Worm (Caenorhabditis elegans) whole organism, L4/young adult: ENCODE data around the gene mpc-1.

Experiments used
- W03F9.2 ChIP-seq: fragments of 150-350 bp; optimal IDR thresholded peaks from 2 replicates; lab custom pipeline; 2014; ENCODE audit warnings: missing biosample characterization, missing genetic modification characterization
- dao-5 ChIP-seq: sonication (generic microtip); optimal IDR thresholded peaks from 2 replicates; lab custom pipeline; 2016; ENCODE audit warnings: missing genotype, missing genetic modification characterization, moderate library complexity, missing compliant biosample characterization
- him-1 ChIP-seq: sonication (generic microtip); optimal IDR thresholded peaks from 2 replicates; lab custom pipeline; 2016; ENCODE audit warnings: missing genotype, missing genetic modification reagents, missing genetic modification characterization, missing compliant biosample characterization

The mpc-1 gene

DNA sequence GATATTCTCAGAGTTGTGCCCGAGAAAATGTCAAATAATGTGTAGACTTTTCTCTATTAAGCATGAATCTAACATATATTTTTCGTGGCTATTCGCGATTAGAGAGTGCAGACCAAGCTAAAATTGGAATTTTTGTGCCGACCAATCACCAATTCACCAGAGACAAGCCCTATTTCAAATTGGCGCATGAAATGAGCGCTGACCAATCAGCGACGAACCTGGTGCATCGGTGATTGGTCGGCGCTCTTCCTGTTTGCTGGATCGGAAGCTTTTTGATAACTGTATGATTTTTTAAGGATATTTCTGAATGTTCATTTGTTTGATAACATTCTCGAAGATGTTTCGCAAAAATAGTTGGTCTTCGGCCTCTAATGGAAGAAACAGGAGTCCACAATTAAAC lies 40.0 kb downstream of the mpc-1 start:
- no peak for TF ChIP-seq dao-5 (tag; lab: Kevin White, UChicago)

DNA sequence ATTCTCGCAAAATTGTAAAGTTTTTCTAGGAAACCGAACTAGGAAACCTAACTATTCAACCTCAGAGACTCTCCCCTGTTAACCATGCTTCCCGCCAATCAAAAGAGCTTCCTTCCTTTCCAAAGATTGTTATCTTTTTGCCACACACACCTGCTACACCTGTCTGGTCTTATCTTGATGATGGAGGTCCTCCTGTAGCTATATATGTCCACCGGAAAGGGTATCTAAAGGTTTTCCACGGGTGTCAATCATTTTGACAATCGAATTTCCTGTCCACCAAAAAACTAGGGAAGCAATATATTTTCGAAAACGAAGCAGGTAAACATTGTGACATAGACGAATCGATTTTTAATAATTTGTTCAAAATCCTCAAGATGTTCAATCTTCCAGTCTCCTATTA lies 40.5 kb downstream of the mpc-1 start:
- TF ChIP-seq W03F9.2 (tag; lab: Kevin White, UChicago) (no peak), him-1 (tag; lab: Kevin White, UChicago) (no peak), dao-5 (tag; lab: Kevin White, UChicago) (no peak)

DNA sequence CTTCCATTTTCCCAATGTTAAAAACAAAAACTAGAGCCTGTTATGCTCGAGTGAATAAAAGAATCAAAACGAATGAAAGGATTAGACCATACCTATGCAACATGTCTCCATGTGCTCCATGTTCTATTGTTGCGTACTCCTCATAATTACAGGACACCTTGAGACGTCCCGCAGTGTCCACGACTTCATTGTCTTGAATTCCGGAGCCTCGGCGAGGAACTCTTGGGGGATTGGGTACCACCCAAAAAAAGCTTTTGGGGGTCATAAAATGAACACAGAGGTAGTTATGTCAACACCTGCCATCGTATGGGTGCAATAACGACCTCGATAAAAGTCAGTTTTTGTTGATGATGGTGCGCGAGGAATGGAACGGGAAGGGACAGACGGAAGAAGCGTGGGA lies 41.7 kb downstream of the mpc-1 start:
- TF ChIP-seq W03F9.2 (tag; lab: Kevin White, UChicago) (no peak), him-1 (tag; lab: Kevin White, UChicago) (no peak), dao-5 (tag; lab: Kevin White, UChicago) (no peak)

DNA sequence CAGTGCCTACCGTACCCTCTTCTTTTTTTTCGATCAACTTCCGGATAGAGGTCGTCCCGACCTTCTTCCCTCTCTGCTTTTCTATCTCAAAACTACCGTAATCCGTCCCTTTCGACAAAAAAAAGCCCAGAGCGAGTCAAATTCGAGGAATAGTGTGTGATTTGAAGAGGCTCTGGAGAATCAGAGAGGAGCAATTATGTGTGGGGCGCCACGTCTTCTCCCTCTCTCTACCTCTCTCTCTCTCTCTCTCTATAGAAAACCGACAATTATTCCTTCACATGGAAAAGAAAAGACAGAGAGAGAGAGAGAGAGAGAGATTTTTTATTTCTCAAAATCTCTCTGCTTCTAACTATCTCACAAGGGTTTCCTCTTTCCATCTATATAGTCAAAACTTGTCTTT lies 43.3 kb downstream of the mpc-1 start:
- TF ChIP-seq him-1 (tag; lab: Kevin White, UChicago) (no peak), dao-5 (tag; lab: Kevin White, UChicago) (no peak), W03F9.2 (tag; lab: Kevin White, UChicago) (no peak)

DNA sequence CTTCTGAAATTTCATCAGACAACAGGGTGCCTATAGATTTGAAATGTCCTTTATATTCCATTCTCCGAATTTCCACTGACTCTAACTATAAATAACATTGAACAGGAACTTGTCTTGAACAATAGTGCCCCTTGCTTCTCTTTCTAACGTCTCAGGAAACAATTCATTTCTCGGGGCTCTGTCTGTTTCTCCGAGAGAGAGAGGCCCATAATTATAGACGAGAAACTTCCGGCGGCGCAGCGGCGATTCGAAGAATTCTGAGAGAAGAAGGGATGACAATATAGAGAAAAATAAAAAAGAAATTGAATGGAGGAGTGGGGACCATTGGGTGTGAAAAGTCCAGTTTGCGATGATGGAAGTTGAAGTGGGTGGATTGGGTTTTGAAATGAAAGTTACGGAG lies 47.0 kb downstream of the mpc-1 start:
- TF ChIP-seq him-1 (tag; lab: Kevin White, UChicago): no peak
- TF ChIP-seq dao-5 (tag; lab: Kevin White, UChicago): no peak
- TF ChIP-seq W03F9.2 (tag; lab: Kevin White, UChicago): no peak

DNA sequence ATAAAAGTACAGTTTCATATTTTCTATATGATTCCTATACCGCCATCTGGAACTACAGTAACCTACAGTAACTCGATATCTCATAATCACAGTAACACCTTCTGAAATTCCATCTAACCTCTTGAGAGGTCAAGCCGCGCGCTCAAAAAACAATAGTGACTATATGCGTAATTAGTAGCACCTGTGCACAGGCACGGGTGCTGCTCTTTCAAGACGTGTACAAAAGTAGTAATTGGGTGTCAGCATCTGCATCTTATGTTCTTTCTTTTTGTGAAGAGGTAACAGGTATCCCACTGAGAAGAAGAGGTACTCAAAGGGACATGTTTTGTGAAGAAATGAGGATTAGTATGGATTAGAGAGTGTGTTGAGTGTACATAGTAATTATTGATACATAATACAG lies 48.1 kb downstream of the mpc-1 start:
- TF ChIP-seq dao-5 (tag; lab: Kevin White, UChicago) (no peak), W03F9.2 (tag; lab: Kevin White, UChicago) (no peak), him-1 (tag; lab: Kevin White, UChicago) (no peak)
